Worm (Caenorhabditis elegans) whole organism, L3 larva: Measurements from ENCODE around the gene mltn-11.

ENCODE experiments used
- R02D3.7 ChIP-seq: fragments of 150-350 bp; optimal IDR thresholded peaks from 2 replicates; lab custom pipeline; 2014; ENCODE audit warnings: missing biosample characterization, missing genetic modification characterization
- ZK546.5 ChIP-seq: sonication (generic microtip); optimal IDR thresholded peaks from 2 replicates; lab custom pipeline; 2017; ENCODE audit warnings: missing biosample characterization, missing genetic modification characterization
- aly-2 ChIP-seq: fragments of 150-350 bp; optimal IDR thresholded peaks from 2 replicates; lab custom pipeline; 2014; ENCODE audit warnings: missing biosample characterization, missing genetic modification characterization
- ama-1 ChIP-seq: fragments of 150-350 bp; optimal IDR thresholded peaks from 2 replicates; lab custom pipeline; 2018
- ceh-16 ChIP-seq: sonication (generic microtip); optimal IDR thresholded peaks from 2 replicates; lab custom pipeline; 2017; ENCODE audit warnings: missing biosample characterization, missing genetic modification characterization
- ceh-82 ChIP-seq: fragments of 150-350 bp; optimal IDR thresholded peaks from 2 replicates; lab custom pipeline; 2014; ENCODE audit warnings: missing biosample characterization, missing genetic modification characterization
- ceh-9 ChIP-seq: sonication (generic microtip); optimal IDR thresholded peaks from 2 replicates; lab custom pipeline; 2018; ENCODE audit warnings: missing biosample characterization, missing genetic modification characterization
- egl-27 ChIP-seq: sonication (generic microtip); optimal IDR thresholded peaks from 4 replicates; lab custom pipeline; 2017; ENCODE audit warnings: missing biosample characterization, missing genetic modification reagents, missing genetic modification characterization
- egl-5 ChIP-seq: fragments of 150-350 bp; optimal IDR thresholded peaks from 2 replicates; lab custom pipeline; 2017; ENCODE audit warnings: missing biosample characterization, missing genetic modification reagents, missing genetic modification characterization, inconsistent platforms
- elt-2 ChIP-seq: sonication (generic microtip); optimal IDR thresholded peaks from 2 replicates; lab custom pipeline; 2016; ENCODE audit warnings: missing genetic modification reagents, mild to moderate bottlenecking, missing genetic modification characterization, missing compliant biosample characterization
- elt-3 ChIP-seq, 3 experiments: fragments of 150-350 bp in 1 of 3; sonication (generic microtip) in 2 of 3; optimal IDR thresholded peaks; 2 replicates in 2 of 3; 4 replicates in 1 of 3; lab custom pipeline; 2014 to 2017; ENCODE audit warnings: missing biosample characterization in 3 of 3, missing genetic modification characterization in 3 of 3
- fkh-2 ChIP-seq: fragments of 150-350 bp; optimal IDR thresholded peaks from 2 replicates; lab custom pipeline; 2014; ENCODE audit warnings: missing biosample characterization, missing genetic modification reagents, missing genetic modification characterization
- fos-1 ChIP-seq: fragments of 150-350 bp; optimal IDR thresholded peaks from 2 replicates; lab custom pipeline; 2014; ENCODE audit warnings: missing biosample characterization, missing genetic modification characterization
- hmg-11 ChIP-seq: sonication (generic microtip); optimal IDR thresholded peaks from 2 replicates; lab custom pipeline; 2016; ENCODE audit warnings: missing genetic modification characterization, missing compliant biosample characterization
- jun-1 ChIP-seq: fragments of 150-350 bp; optimal IDR thresholded peaks from 2 replicates; lab custom pipeline; 2014; ENCODE audit warnings: missing biosample characterization, missing genetic modification reagents, missing genetic modification characterization
- lin-39 ChIP-seq: fragments of 150-350 bp; optimal IDR thresholded peaks from 2 replicates; lab custom pipeline; 2018; ENCODE audit warnings: missing biosample characterization, missing genetic modification reagents, missing genetic modification characterization
- lsy-12 ChIP-seq: sonication (generic microtip); optimal IDR thresholded peaks from 2 replicates; lab custom pipeline; 2016; ENCODE audit warnings: mild to moderate bottlenecking, missing genetic modification characterization, missing compliant biosample characterization
- mdl-1 ChIP-seq: fragments of 150-350 bp; optimal IDR thresholded peaks from 2 replicates; lab custom pipeline; 2014; ENCODE audit warnings: missing biosample characterization, missing genetic modification characterization
- nfya-1 ChIP-seq: sonication (generic microtip); optimal IDR thresholded peaks from 2 replicates; lab custom pipeline; 2017; ENCODE audit warnings: missing genetic modification characterization, mild to moderate bottlenecking, missing compliant biosample characterization, antibody characterized with exemption, moderate library complexity; ENCODE audit not compliant: insufficient read depth
- nhr-11 ChIP-seq: fragments of 150-350 bp; optimal IDR thresholded peaks from 2 replicates; lab custom pipeline; 2014; ENCODE audit warnings: missing biosample characterization, missing genetic modification characterization
- nhr-12 ChIP-seq: fragments of 150-350 bp; optimal IDR thresholded peaks from 2 replicates; lab custom pipeline; 2014; ENCODE audit warnings: missing biosample characterization, missing genetic modification characterization
- nhr-237 ChIP-seq: fragments of 150-350 bp; optimal IDR thresholded peaks from 2 replicates; lab custom pipeline; 2014; ENCODE audit warnings: missing biosample characterization, missing genetic modification characterization
- nhr-25 ChIP-seq: sonication (generic microtip); optimal IDR thresholded peaks from 2 replicates; lab custom pipeline; 2017; ENCODE audit warnings: missing biosample characterization, missing genetic modification characterization
- nhr-28 ChIP-seq: fragments of 150-350 bp; optimal IDR thresholded peaks from 2 replicates; lab custom pipeline; 2014; ENCODE audit warnings: missing biosample characterization, missing genetic modification characterization
- nhr-43 ChIP-seq: sonication (generic microtip); optimal IDR thresholded peaks from 2 replicates; lab custom pipeline; 2016; ENCODE audit warnings: mild to moderate bottlenecking, missing genetic modification characterization, missing compliant biosample characterization; ENCODE audit not compliant: poor library complexity, severe bottlenecking
- nhr-76 ChIP-seq: fragments of 150-350 bp; sonication (generic microtip); optimal IDR thresholded peaks from 5 replicates; lab custom pipeline; 2014; ENCODE audit warnings: missing biosample characterization, missing genetic modification characterization
- pha-4 ChIP-seq: fragments of 150-350 bp; optimal IDR thresholded peaks from 2 replicates; lab custom pipeline; 2014; ENCODE audit warnings: missing biosample characterization, missing genetic modification reagents, missing genetic modification characterization
- pqm-1 ChIP-seq: fragments of 150-350 bp; optimal IDR thresholded peaks from 2 replicates; lab custom pipeline; 2017; ENCODE audit warnings: missing biosample characterization, missing genetic modification characterization, inconsistent platforms
- snpc-4 ChIP-seq: fragments of 150-350 bp; optimal IDR thresholded peaks from 2 replicates; lab custom pipeline; 2014; ENCODE audit warnings: missing biosample characterization, missing genetic modification characterization
- tbx-2 ChIP-seq: sonication (generic microtip); optimal IDR thresholded peaks from 2 replicates; lab custom pipeline; 2016; ENCODE audit warnings: mild to moderate bottlenecking, missing genetic modification characterization, missing compliant biosample characterization
- unc-39 ChIP-seq: sonication (generic microtip); optimal IDR thresholded peaks from 4 replicates; lab custom pipeline; 2017; ENCODE audit warnings: missing biosample characterization, missing genetic modification characterization
- ztf-11 ChIP-seq: fragments of 150-350 bp; optimal IDR thresholded peaks from 2 replicates; lab custom pipeline; 2014; ENCODE audit warnings: missing biosample characterization, missing genetic modification characterization
- ztf-4 ChIP-seq: fragments of 150-350 bp; optimal IDR thresholded peaks from 2 replicates; lab custom pipeline; 2014; ENCODE audit warnings: missing biosample characterization, missing genetic modification characterization

mltn-11 gene

DNA sequence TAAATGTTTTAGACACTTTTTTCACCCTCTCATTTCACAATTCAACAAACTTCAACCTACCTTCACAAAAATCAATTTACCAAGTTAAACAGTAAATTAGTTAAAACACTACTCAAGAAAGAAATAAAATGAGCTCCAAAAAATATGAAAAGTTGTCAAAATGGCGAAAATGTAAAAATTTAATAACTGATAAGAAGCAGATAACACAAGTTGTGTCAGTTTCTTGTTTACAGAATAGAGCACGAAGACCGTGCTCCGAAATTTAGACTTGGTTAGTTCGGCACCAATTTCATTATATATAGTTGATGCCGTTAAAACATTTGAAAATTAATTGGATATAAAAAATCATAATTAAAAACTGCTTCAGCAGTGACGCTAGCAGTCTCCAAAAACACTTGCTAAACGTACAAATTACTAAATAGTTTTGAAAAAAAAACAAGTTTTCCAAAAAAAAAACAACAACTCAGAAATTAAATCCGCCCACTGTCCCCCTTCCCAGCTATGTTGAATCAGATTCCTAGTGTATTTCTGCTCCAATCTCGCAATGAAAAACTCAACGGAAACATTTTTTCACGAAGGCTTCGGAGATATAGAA is 25.1 kb upstream of the mltn-11 start, which contains the start of gene srw-54:
Gene srw-54, plus strand, starts transcription at position 545 of the 595 bp plus-strand sequence.
- no peak for TF ChIP-seq nhr-12 (tag; lab: Kevin White, UChicago)
- no peak for TF ChIP-seq ZK546.5 (tag; lab: Kevin White, UChicago)
- no peak for TF ChIP-seq egl-27
- no peak for TF ChIP-seq nfya-1 (tag; lab: Kevin White, UChicago)
- TF ChIP-seq ztf-11 (tag; lab: Kevin White, UChicago), result no peak
- TF ChIP-seq fos-1 (tag; lab: Kevin White, UChicago), result no peak
- peak; percentile 33 for TF ChIP-seq pqm-1 (tag; lab: Kevin White, UChicago)
- TF ChIP-seq elt-2, result peak; percentile 76
- no peak for TF ChIP-seq ceh-82 (tag; lab: Kevin White, UChicago)
- no peak for TF ChIP-seq jun-1 (tag; lab: Kevin White, UChicago)
- no peak for TF ChIP-seq lsy-12 (tag; lab: Kevin White, UChicago)
- TF ChIP-seq nhr-28 (tag; lab: Kevin White, UChicago), result no peak
- TF ChIP-seq nhr-11 (tag; lab: Kevin White, UChicago), result no peak
- TF ChIP-seq pha-4 (tag; lab: Kevin White, UChicago), result peak; percentile 66
- no peak for TF ChIP-seq elt-3 (tag; optimal IDR thresholded peaks at IDR 0.05; lab: Kevin White, UChicago)

DNA sequence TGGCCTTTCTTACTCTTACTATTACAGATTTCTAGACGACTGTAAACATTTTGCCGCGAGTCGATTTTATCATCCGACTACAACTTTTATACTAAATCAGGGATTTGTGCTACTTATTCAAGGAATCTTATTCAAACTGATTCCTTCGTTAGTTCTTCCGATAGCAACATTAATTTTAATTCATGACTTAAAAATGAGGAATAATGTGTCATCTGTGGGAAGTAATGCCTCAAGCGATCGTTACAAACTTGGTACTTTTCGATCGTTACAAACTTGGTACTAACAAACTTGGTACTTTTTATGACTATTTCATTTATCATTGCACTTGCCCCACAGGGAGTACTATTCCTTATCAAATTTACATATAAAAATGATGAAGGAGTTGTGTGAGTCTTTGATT is 18.5 kb upstream of the mltn-11 start, which contains the start of gene Y70C5A.4:
Gene Y70C5A.4, plus strand, starts transcription at position 301 of the 400 bp plus-strand sequence.
- TF ChIP-seq ceh-16 (tag; lab: Kevin White, UChicago) (no peak), tbx-2 (tag; lab: Kevin White, UChicago) (no peak), pqm-1 (tag; lab: Kevin White, UChicago) (no peak), nhr-12 (tag; lab: Kevin White, UChicago) (no peak), nhr-43 (tag; lab: Kevin White, UChicago) (no peak), ztf-4 (tag; lab: Kevin White, UChicago) (no peak), nhr-25 (tag; lab: Kevin White, UChicago) (no peak), ama-1 (no peak), nhr-237 (tag; lab: Kevin White, UChicago) (no peak), mdl-1 (tag; lab: Kevin White, UChicago) (no peak), ceh-9 (tag; lab: Kevin White, UChicago) (no peak), lin-39 (tag; lab: Kevin White, UChicago) (no peak), jun-1 (tag; lab: Kevin White, UChicago) (no peak)

DNA sequence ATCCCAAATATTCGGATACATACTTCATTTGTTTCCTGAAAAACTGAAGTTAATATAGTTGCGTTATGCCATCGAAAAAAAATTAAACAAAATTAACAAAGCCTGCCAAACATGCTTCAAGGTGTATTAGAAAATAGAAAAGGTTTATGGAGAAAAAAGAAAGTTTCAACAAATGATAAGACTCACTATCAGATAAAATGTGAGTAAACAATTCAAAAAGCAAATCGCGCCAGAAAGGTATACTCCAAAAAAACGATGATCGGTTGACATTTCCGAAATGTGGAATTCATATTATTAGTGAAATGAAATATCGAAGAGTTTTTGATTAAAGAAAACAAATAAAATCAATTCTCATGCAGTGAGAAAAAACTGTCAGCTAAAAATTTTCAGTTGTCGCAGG is 15.1 kb upstream of the mltn-11 start, which contains the start of gene Y70C5A.3:
Gene Y70C5A.3, minus strand, starts transcription at position 50 of the 400 bp plus-strand sequence.
- peak; percentile 30 for TF ChIP-seq pqm-1 (tag; lab: Kevin White, UChicago)
- TF ChIP-seq nhr-76, result no peak
- TF ChIP-seq R02D3.7, result no peak
- TF ChIP-seq egl-5 (tag; lab: Kevin White, UChicago), result no peak
- no peak for TF ChIP-seq aly-2 (tag; lab: Kevin White, UChicago)
- peak; percentile 19 for TF ChIP-seq pha-4 (tag; lab: Kevin White, UChicago)
- TF ChIP-seq nhr-12 (tag; lab: Kevin White, UChicago), result no peak
- TF ChIP-seq hmg-11, result no peak
- no peak for TF ChIP-seq ama-1
- TF ChIP-seq elt-2, result peak; percentile 60
- TF ChIP-seq snpc-4 (tag; lab: Kevin White, UChicago), result no peak
- no peak for TF ChIP-seq unc-39
- no peak for TF ChIP-seq nhr-25 (tag; lab: Kevin White, UChicago)
- no peak for TF ChIP-seq fkh-2 (tag; lab: Kevin White, UChicago)
- TF ChIP-seq, all 47 proteins: peak for 3

DNA sequence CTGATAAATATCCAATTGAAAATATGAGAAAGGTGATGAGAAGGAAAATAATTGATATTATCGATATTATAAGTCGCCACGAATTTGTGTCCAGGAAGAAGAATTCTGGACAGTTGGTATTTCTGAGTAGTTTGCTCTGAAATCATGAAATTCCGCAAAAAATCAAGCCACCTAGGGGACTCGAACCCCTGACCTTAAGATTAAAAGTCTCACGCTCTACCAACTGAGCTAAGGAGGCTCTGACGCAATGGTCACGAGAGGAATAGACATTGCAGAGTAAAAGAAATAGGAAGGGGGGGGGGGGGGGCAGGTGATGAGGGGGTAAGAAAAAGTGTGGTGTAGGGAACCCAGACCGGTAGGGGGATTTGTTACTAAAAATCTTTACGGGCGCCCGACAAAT is 14.1 kb upstream of the mltn-11 start:
- TF ChIP-seq nhr-12 (tag; lab: Kevin White, UChicago) (no peak), elt-2 (peak; percentile 18), nfya-1 (tag; lab: Kevin White, UChicago) (no peak), ztf-11 (tag; lab: Kevin White, UChicago) (no peak), nhr-76 (no peak), ZK546.5 (tag; lab: Kevin White, UChicago) (no peak), ama-1 (no peak)
- TF ChIP-seq, all 47 proteins: peak for 1
